Worm (Caenorhabditis elegans) whole organism, L4 larva: ENCODE results near the gene sqv-3.

Source experiments
- Y5F2A.4 ChIP-seq: fragments of 200-800 bp; sonication (Bioruptor generic); optimal IDR thresholded peaks from 2 replicates; lab custom pipeline; 2018; ENCODE audit warnings: mild to moderate bottlenecking, missing genetic modification characterization, missing compliant biosample characterization
- aha-1 ChIP-seq: fragments of 150-350 bp; peaks from one replicate; lab custom pipeline; 2014; ENCODE audit warnings: missing biosample characterization, missing genetic modification characterization
- aly-2 ChIP-seq: sonication (generic microtip); optimal IDR thresholded peaks from 2 replicates; lab custom pipeline; 2018; ENCODE audit warnings: missing biosample characterization, missing genetic modification characterization
- arid-1 ChIP-seq: fragments of 200-800 bp; sonication (Bioruptor generic); conservative IDR thresholded peaks from 2 replicates; pipeline ENCODE4 v1.3.6; 2022; ENCODE audit warnings: missing genetic modification reagents, missing genetic modification characterization, missing compliant biosample characterization
- ceh-20 ChIP-seq: fragments of 200-800 bp; sonication (Bioruptor generic); IDR thresholded peaks from 2 replicates; pipeline ENCODE4 v1.3.6; 2022; ENCODE audit warnings: missing genetic modification reagents, missing genetic modification characterization, missing compliant biosample characterization
- ceh-32 ChIP-seq: sonication (generic microtip); optimal IDR thresholded peaks from 2 replicates; lab custom pipeline; 2016; ENCODE audit warnings: mild to moderate bottlenecking, missing genetic modification characterization, missing compliant biosample characterization; ENCODE audit not compliant: poor library complexity
- ceh-44 ChIP-seq: fragments of 200-800 bp; sonication (Bioruptor generic); IDR thresholded peaks from 2 replicates; pipeline ENCODE4 v1.3.6; 2022; ENCODE audit warnings: missing genetic modification reagents, missing genetic modification characterization, missing compliant biosample characterization
- ceh-82 ChIP-seq: sonication (generic microtip); optimal IDR thresholded peaks from 2 replicates; lab custom pipeline; 2017; ENCODE audit warnings: missing biosample characterization, missing genetic modification characterization
- ces-1 ChIP-seq: fragments of 150-350 bp; sonication (generic microtip); optimal IDR thresholded peaks from 4 replicates; lab custom pipeline; 2014; ENCODE audit warnings: missing biosample characterization, missing genetic modification reagents, missing genetic modification characterization
- ctbp-1 ChIP-seq: fragments of 200-800 bp; sonication (Bioruptor generic); IDR thresholded peaks from 2 replicates; pipeline ENCODE4 v1.3.6; 2022; ENCODE audit warnings: missing genetic modification reagents, missing genetic modification characterization, missing compliant biosample characterization
- daf-8 ChIP-seq: fragments of 200-800 bp; sonication (Bioruptor generic); IDR thresholded peaks from 2 replicates; pipeline ENCODE4 v1.3.6; 2022; ENCODE audit warnings: missing genetic modification characterization, missing compliant biosample characterization
- dmd-6 ChIP-seq: fragments of 200-800 bp; sonication (Bioruptor generic); IDR thresholded peaks from 2 replicates; pipeline ENCODE4 v1.3.6; 2022; ENCODE audit warnings: missing genetic modification reagents, missing genetic modification characterization, missing compliant biosample characterization
- dmd-8 ChIP-seq: fragments of 200-800 bp; sonication (Bioruptor generic); IDR thresholded peaks from 2 replicates; pipeline ENCODE4 v1.3.6; 2022; ENCODE audit warnings: missing genetic modification characterization, missing compliant biosample characterization
- dmd-9 ChIP-seq: fragments of 200-800 bp; sonication (Bioruptor generic); IDR thresholded peaks from 2 replicates; pipeline ENCODE4 v1.3.6; 2022; ENCODE audit warnings: missing genetic modification reagents, missing genetic modification characterization, missing compliant biosample characterization
- dpl-1 ChIP-seq: fragments of 150-350 bp; optimal IDR thresholded peaks from 2 replicates; lab custom pipeline; 2014; ENCODE audit warnings: missing biosample characterization, missing genetic modification reagents, missing genetic modification characterization
- hlh-30 ChIP-seq: sonication (generic microtip); optimal IDR thresholded peaks from 2 replicates; lab custom pipeline; 2017; ENCODE audit warnings: antibody characterized with exemption, mild to moderate bottlenecking, missing genetic modification characterization, missing compliant biosample characterization; ENCODE audit not compliant: insufficient read depth
- hmg-1.1 ChIP-seq: fragments of 200-800 bp; sonication (Bioruptor generic); IDR thresholded peaks from 2 replicates; pipeline ENCODE4 v1.3.6; 2022; ENCODE audit warnings: missing genetic modification reagents, missing genetic modification characterization, missing compliant biosample characterization
- lin-1 ChIP-seq: fragments of 200-800 bp; sonication (Bioruptor generic); IDR thresholded peaks from 2 replicates; pipeline ENCODE4 v1.3.6; 2022; ENCODE audit warnings: missing genetic modification reagents, missing genetic modification characterization, missing compliant biosample characterization
- lin-13 ChIP-seq: fragments of 150-350 bp; optimal IDR thresholded peaks from 2 replicates; lab custom pipeline; 2014; ENCODE audit warnings: missing biosample characterization, missing genetic modification reagents, missing genetic modification characterization
- lin-15B ChIP-seq: fragments of 150-350 bp; sonication (generic microtip); optimal IDR thresholded peaks from 3 replicates; lab custom pipeline; 2014; ENCODE audit warnings: missing biosample characterization, missing genetic modification characterization
- lin-39 ChIP-seq: fragments of 150-350 bp; optimal IDR thresholded peaks from 2 replicates; lab custom pipeline; 2014; ENCODE audit warnings: missing biosample characterization, missing genetic modification reagents, missing genetic modification characterization
- lir-3 ChIP-seq: sonication (generic microtip); optimal IDR thresholded peaks from 2 replicates; lab custom pipeline; 2016; ENCODE audit warnings: mild to moderate bottlenecking, missing genetic modification characterization, missing compliant biosample characterization
- lsy-2 ChIP-seq, 2 experiments: fragments of 150-350 bp in 1 of 2; sonication (generic microtip) in 1 of 2; optimal IDR thresholded peaks; 2 replicates each; lab custom pipeline; 2014 to 2017; ENCODE audit warnings: missing biosample characterization in 2 of 2, missing genetic modification characterization in 2 of 2
- madf-5 ChIP-seq, 2 experiments: fragments of 200-800 bp; sonication (Bioruptor generic); IDR thresholded peaks; 2 replicates each; pipeline ENCODE4 v1.3.6; 2022; ENCODE audit warnings: missing compliant biosample characterization in 2 of 2, missing genetic modification characterization in 2 of 2
- madf-9 ChIP-seq: fragments of 200-800 bp; sonication (Bioruptor generic); conservative IDR thresholded peaks from 2 replicates; pipeline ENCODE4 v1.3.6; 2022; ENCODE audit warnings: missing genetic modification reagents, missing genetic modification characterization, missing compliant biosample characterization
- mdl-1 ChIP-seq, 2 experiments: fragments of 150-350 bp in 1 of 2; sonication (generic microtip) in 1 of 2; optimal IDR thresholded peaks; 2 replicates each; lab custom pipeline; 2014 to 2017; ENCODE audit warnings: missing biosample characterization in 2 of 2, missing genetic modification characterization in 2 of 2
- mep-1 ChIP-seq: fragments of 150-350 bp; sonication (generic microtip); optimal IDR thresholded peaks from 3 replicates; lab custom pipeline; 2014; ENCODE audit warnings: missing biosample characterization, missing genetic modification characterization
- mes-2 ChIP-seq: sonication (generic microtip); optimal IDR thresholded peaks from 2 replicates; lab custom pipeline; 2016; ENCODE audit warnings: missing genotype, mild to moderate bottlenecking, missing genetic modification characterization, missing compliant biosample characterization; ENCODE audit not compliant: poor library complexity, severe bottlenecking
- mxl-2 ChIP-seq: fragments of 200-800 bp; sonication (Bioruptor generic); conservative IDR thresholded peaks from 2 replicates; pipeline ENCODE4 v1.3.6; 2022; ENCODE audit warnings: missing genetic modification reagents, missing genetic modification characterization, missing compliant biosample characterization
- mxl-3 ChIP-seq: fragments of 200-800 bp; sonication (Bioruptor generic); optimal IDR thresholded peaks from 2 replicates; lab custom pipeline; 2018; ENCODE audit warnings: mild to moderate bottlenecking, missing genetic modification characterization, missing compliant biosample characterization
- nhr-10 ChIP-seq: fragments of 150-350 bp; optimal IDR thresholded peaks from 2 replicates; lab custom pipeline; 2014; ENCODE audit warnings: missing biosample characterization, missing genetic modification characterization
- nhr-102 ChIP-seq: sonication (generic microtip); optimal IDR thresholded peaks from 2 replicates; lab custom pipeline; 2016; ENCODE audit warnings: mild to moderate bottlenecking, missing genetic modification characterization, moderate library complexity, missing compliant biosample characterization
- nhr-111 ChIP-seq: fragments of 200-800 bp; sonication (Bioruptor generic); optimal IDR thresholded peaks from 2 replicates; lab custom pipeline; 2018; ENCODE audit warnings: mild to moderate bottlenecking, missing genetic modification characterization, missing compliant biosample characterization
- nhr-237 ChIP-seq: sonication (generic microtip); optimal IDR thresholded peaks from 2 replicates; lab custom pipeline; 2017; ENCODE audit warnings: missing biosample characterization, missing genetic modification characterization
- nhr-25 ChIP-seq: sonication (generic microtip); optimal IDR thresholded peaks from 2 replicates; lab custom pipeline; 2017; ENCODE audit warnings: missing genetic modification characterization, mild to moderate bottlenecking, missing compliant biosample characterization, antibody characterized with exemption, moderate library complexity, borderline replicate concordance; ENCODE audit not compliant: insufficient read depth
- nhr-41 ChIP-seq: fragments of 200-800 bp; sonication (Bioruptor generic); IDR thresholded peaks from 2 replicates; pipeline ENCODE4 v1.3.6; 2022; ENCODE audit warnings: missing genetic modification reagents, missing genetic modification characterization, missing compliant biosample characterization
- nhr-42 ChIP-seq: fragments of 200-800 bp; sonication (Bioruptor generic); IDR thresholded peaks from 2 replicates; pipeline ENCODE4 v1.3.6; 2022; ENCODE audit warnings: missing genetic modification characterization, missing compliant biosample characterization
- nhr-48 ChIP-seq: sonication (generic microtip); optimal IDR thresholded peaks from 2 replicates; lab custom pipeline; 2016; ENCODE audit warnings: mild to moderate bottlenecking, missing genetic modification characterization, missing compliant biosample characterization
- nhr-6 ChIP-seq: fragments of 150-350 bp; optimal IDR thresholded peaks from 2 replicates; lab custom pipeline; 2014; ENCODE audit warnings: missing biosample characterization, missing genetic modification characterization
- nhr-76 ChIP-seq: fragments of 150-350 bp; optimal IDR thresholded peaks from 2 replicates; lab custom pipeline; 2014; ENCODE audit warnings: missing biosample characterization, missing genetic modification characterization
- pha-4 ChIP-seq, 2 experiments: fragments of 150-350 bp in 1 of 2; fragments of 200-800 bp in 1 of 2; sonication (Bioruptor generic) in 1 of 2; IDR thresholded peaks in 1 of 2; optimal IDR thresholded peaks in 1 of 2; 2 replicates each; pipeline versions ENCODE4 v1.3.6 to Lab custom; 2014 to 2022; ENCODE audit warnings: missing genetic modification characterization in 2 of 2, missing genetic modification reagents in 2 of 2, missing biosample characterization in 1 of 2, missing compliant biosample characterization in 1 of 2
- saeg-2 ChIP-seq: fragments of 200-800 bp; sonication (Bioruptor generic); IDR thresholded peaks from 2 replicates; pipeline ENCODE4 v1.3.6; 2022; ENCODE audit warnings: missing genetic modification reagents, missing genetic modification characterization, missing compliant biosample characterization
- spr-1 ChIP-seq: sonication (generic microtip); optimal IDR thresholded peaks from 2 replicates; lab custom pipeline; 2016; ENCODE audit warnings: mild to moderate bottlenecking, missing genetic modification characterization, missing compliant biosample characterization
- tag-97 ChIP-seq: fragments of 200-800 bp; sonication (Bioruptor generic); IDR thresholded peaks from 2 replicates; pipeline ENCODE4 v1.3.6; 2022; ENCODE audit warnings: missing genetic modification characterization, missing compliant biosample characterization
- tra-1 ChIP-seq: fragments of 200-800 bp; sonication (Bioruptor generic); IDR thresholded peaks from 2 replicates; pipeline ENCODE4 v1.3.6; 2022; ENCODE audit warnings: missing genetic modification reagents, missing genetic modification characterization, missing compliant biosample characterization
- unc-130 ChIP-seq: sonication (generic microtip); optimal IDR thresholded peaks from 2 replicates; lab custom pipeline; 2016; ENCODE audit warnings: missing genetic modification reagents, missing genetic modification characterization, missing compliant biosample characterization
- unc-39 ChIP-seq: sonication (generic microtip); optimal IDR thresholded peaks from 2 replicates; lab custom pipeline; 2017; ENCODE audit warnings: missing biosample characterization, missing genetic modification characterization
- zfp-2 ChIP-seq: sonication (generic microtip); optimal IDR thresholded peaks from 2 replicates; lab custom pipeline; 2016; ENCODE audit warnings: mild to moderate bottlenecking, missing genetic modification characterization, missing compliant biosample characterization
- zfp-3 ChIP-seq: fragments of 200-800 bp; sonication (Bioruptor generic); conservative IDR thresholded peaks from 2 replicates; pipeline ENCODE4 v1.3.6; 2022; ENCODE audit warnings: missing genetic modification reagents, missing genetic modification characterization, missing compliant biosample characterization
- zip-2 ChIP-seq: fragments of 150-350 bp; optimal IDR thresholded peaks from 2 replicates; lab custom pipeline; 2014; ENCODE audit warnings: missing biosample characterization, missing genetic modification characterization
- ztf-11 ChIP-seq: fragments of 150-350 bp; optimal IDR thresholded peaks from 2 replicates; lab custom pipeline; 2014; ENCODE audit warnings: missing biosample characterization, missing genetic modification characterization

sqv-3 gene

DNA sequence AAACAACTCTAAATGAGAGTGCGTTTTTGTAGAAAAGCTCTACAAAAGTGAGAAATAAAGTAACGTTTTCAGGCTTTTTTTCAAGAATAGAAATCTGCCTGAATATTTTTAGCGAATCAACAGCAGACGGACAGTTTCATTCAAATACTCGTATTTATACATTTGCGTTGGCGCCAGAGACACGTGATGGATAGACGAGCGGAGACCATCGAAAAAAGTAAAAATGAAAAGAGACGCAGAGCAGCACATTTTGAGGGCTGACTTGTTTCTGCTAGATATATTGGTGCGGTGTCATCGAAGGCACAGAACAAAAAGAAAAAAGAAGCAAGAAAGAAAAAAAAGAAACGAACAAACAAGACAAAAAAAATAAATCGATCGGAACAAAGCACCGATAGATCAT is 45.9 kb upstream of the sqv-3 start (continued):
- TF ChIP-seq ceh-44: no peak
- no peak for TF ChIP-seq nhr-48 (tag; lab: Kevin White, UChicago)
- TF ChIP-seq tag-97 (GFP tag; lab: Robert Waterston, UW): no peak
- TF ChIP-seq unc-130 (GFP tag; lab: Kevin White, UChicago): no peak
- peak in 1 of 2 experiments; percentile 82 for TF ChIP-seq lsy-2 (tag; optimal IDR thresholded peaks at IDR 0.05; lab: Kevin White, UChicago)
- peak; percentile 87 for TF ChIP-seq aha-1
- TF ChIP-seq nhr-41: no peak
- TF ChIP-seq dmd-9 (GFP tag; lab: Robert Waterston, UW): no peak
- no peak for TF ChIP-seq dmd-8 (GFP tag; lab: Robert Waterston, UW)
- TF ChIP-seq nhr-237 (tag; lab: Kevin White, UChicago): no peak
- TF ChIP-seq nhr-6 (tag; lab: Kevin White, UChicago): peak; percentile 53
- TF ChIP-seq ceh-32: no peak
- TF ChIP-seq Y5F2A.4 (GFP tag; lab: Kevin White, UChicago): no peak
- peak; percentile 21 for TF ChIP-seq mxl-3
- TF ChIP-seq nhr-42 (GFP tag; lab: Robert Waterston, UW): no peak
- TF ChIP-seq unc-39 (tag; lab: Kevin White, UChicago): no peak
- no peak for TF ChIP-seq aly-2
- no peak for TF ChIP-seq lir-3 (tag; lab: Kevin White, UChicago)
- TF ChIP-seq ces-1 (GFP tag; lab: Kevin White, UChicago): no peak
- no peak for TF ChIP-seq daf-8 (GFP tag; lab: Robert Waterston, UW)
- TF ChIP-seq mxl-2: no peak
- no peak for TF ChIP-seq ztf-11
- no peak for TF ChIP-seq lin-39 (tag; lab: Kevin White, UChicago)
- TF ChIP-seq spr-1 (tag; lab: Kevin White, UChicago): no peak
- no peak for TF ChIP-seq zfp-2 (tag; lab: Kevin White, UChicago)
- TF ChIP-seq hlh-30 (tag; lab: Kevin White, UChicago): peak; percentile 92
- TF ChIP-seq nhr-25 (tag; lab: Kevin White, UChicago): no peak
- peak; percentile 21; the same call in 1 of the 2 replicates for TF ChIP-seq dmd-6 (GFP tag; lab: Robert Waterston, UW)
- TF ChIP-seq ctbp-1 (GFP tag; lab: Robert Waterston, UW): no peak
- TF ChIP-seq arid-1 (GFP tag; lab: Robert Waterston, UW): no peak
- no peak for TF ChIP-seq madf-9 (GFP tag; lab: Robert Waterston, UW)
- TF ChIP-seq mdl-1 (tag; optimal IDR thresholded peaks at IDR 0.05; lab: Kevin White, UChicago): peak in 1 of 2 experiments; percentile 71
- no peak for TF ChIP-seq nhr-76
- no peak for TF ChIP-seq madf-5 (GFP tag; IDR thresholded peaks at IDR 0.05; lab: Robert Waterston, UW)
- TF ChIP-seq saeg-2: no peak
- TF ChIP-seq mes-2 (tag; lab: Kevin White, UChicago): peak; percentile 56
- peak; percentile 5 for TF ChIP-seq lin-13 (GFP tag; lab: Kevin White, UChicago)
- no peak for TF ChIP-seq lin-15B (tag; lab: Kevin White, UChicago)
- TF ChIP-seq zfp-3 (GFP tag; lab: Robert Waterston, UW): 0 out of 2 replicates have a peak, but pooled peaks have one; percentile 63
- peak; percentile 62; the same call in 1 of the 2 replicates for TF ChIP-seq pha-4 (GFP tag; IDR thresholded peaks at IDR 0.05; lab: Robert Waterston, UW)
- no peak for TF ChIP-seq pha-4 (tag; optimal IDR thresholded peaks at IDR 0.05; lab: Kevin White, UChicago)
- TF ChIP-seq hmg-1.1 (GFP tag; lab: Robert Waterston, UW): 0 out of 2 replicates have a peak, but pooled peaks have one; percentile 11
- TF ChIP-seq ceh-82 (tag; lab: Kevin White, UChicago): no peak
- no peak for TF ChIP-seq nhr-10 (tag; lab: Kevin White, UChicago)
- TF ChIP-seq ceh-20 (GFP tag; lab: Robert Waterston, UW): peak; percentile 56; the same call in 1 of the 2 replicates
- TF ChIP-seq tra-1 (GFP tag; lab: Robert Waterston, UW): no peak
- TF ChIP-seq mep-1 (tag; lab: Kevin White, UChicago): peak; percentile 70
- TF ChIP-seq dpl-1: peak; percentile 5
- no peak for TF ChIP-seq zip-2 (tag; lab: Kevin White, UChicago)
- TF ChIP-seq nhr-102 (tag; lab: Kevin White, UChicago): peak; percentile 2
- TF ChIP-seq nhr-111 (GFP tag; lab: Kevin White, UChicago): no peak
- 0 out of 2 replicates have a peak, but pooled peaks have one; percentile 45 for TF ChIP-seq lin-1
